Fruit fly (Drosophila melanogaster): ENCODE measurements around the gene Frl.

Frl gene

dm6 chr3L:14036867-14037313 is 16.1 kb upstream of the Frl start, which contains the start of gene Hsp110 (continued):
- no peak for TF ChIP-seq CG15011 (GFP tag; optimal IDR thresholded peaks at IDR 0.05)
- TF ChIP-seq bowl (GFP tag; IDR thresholded peaks at IDR 0.05), result no peak
- no peak for TF ChIP-seq Atf-2 (GFP tag; optimal IDR thresholded peaks at IDR 0.05)
- peak; percentile 27 for TF ChIP-seq CG15601 (tag; optimal IDR thresholded peaks at IDR 0.05)
- peak; percentile 33 for TF ChIP-seq zfh2 (GFP tag; optimal IDR thresholded peaks at IDR 0.05)
- peak; percentile 37 for TF ChIP-seq CG17359 (tag; optimal IDR thresholded peaks at IDR 0.05)
- TF ChIP-seq hth (optimal IDR thresholded peaks at IDR 0.05), result no peak
- TF ChIP-seq oc (tag; optimal IDR thresholded peaks at IDR 0.05), result peak; percentile 3
- peak; percentile 55 for TF ChIP-seq Fer1 (GFP tag; optimal IDR thresholded peaks at IDR 0.05)
- TF ChIP-seq tin (GFP tag; optimal IDR thresholded peaks at IDR 0.05), result peak; percentile 21
- TF ChIP-seq CG4617 (GFP tag; optimal IDR thresholded peaks at IDR 0.05; ENCODE audit: borderline replicate concordance), result peak; percentile 71
- TF ChIP-seq bigmax (GFP tag; optimal IDR thresholded peaks at IDR 0.05), result peak; percentile 76
- peak; percentile 8 for TF ChIP-seq Dad (GFP tag; optimal IDR thresholded peaks at IDR 0.05)
- TF ChIP-seq Ssrp (tag; optimal IDR thresholded peaks at IDR 0.05), result no peak
- peak; percentile 99 for TF ChIP-seq tna (GFP tag; IDR thresholded peaks at IDR 0.05; ENCODE audit: partially characterized antibody)
- TF ChIP-seq seq (GFP tag; IDR thresholded peaks at IDR 0.05), result no peak
- TF ChIP-seq CG17186 (GFP tag; optimal IDR thresholded peaks at IDR 0.05), result peak; percentile 57
- TF ChIP-seq CG18599 (GFP tag; optimal IDR thresholded peaks at IDR 0.05), result peak; percentile 38
- TF ChIP-seq CG12299 (tag; optimal IDR thresholded peaks at IDR 0.05), result peak; percentile 37
- peak; percentile 65 for TF ChIP-seq trem (tag; optimal IDR thresholded peaks at IDR 0.05)
- TF ChIP-seq Dek (tag; optimal IDR thresholded peaks at IDR 0.05), result peak; percentile 37
- 0 out of 3 replicates have a peak, but pooled peaks have one; percentile 37 for TF ChIP-seq row (GFP tag; IDR thresholded peaks at IDR 0.05)
- peak; percentile 26; the same call in 1 of the 3 replicates for TF ChIP-seq CG17361 (GFP tag; IDR thresholded peaks at IDR 0.05)
- TF ChIP-seq phol (tag; optimal IDR thresholded peaks at IDR 0.05), result peak; percentile 34
- peak; percentile 92 for TF ChIP-seq pzg (GFP tag; optimal IDR thresholded peaks at IDR 0.05)
- TF ChIP-seq her (GFP tag; optimal IDR thresholded peaks at IDR 0.05), result peak; percentile 49
- peak; percentile 81 for TF ChIP-seq Elba2 (GFP tag; optimal IDR thresholded peaks at IDR 0.05)
- no peak for TF ChIP-seq CG17385 (GFP tag; optimal IDR thresholded peaks at IDR 0.05)
- TF ChIP-seq ttk (GFP tag; IDR thresholded peaks at IDR 0.05), result no peak
- peak; percentile 5 for TF ChIP-seq Xbp1 (GFP tag; optimal IDR thresholded peaks at IDR 0.05)
- peak; percentile 69 for TF ChIP-seq exex (tag; optimal IDR thresholded peaks at IDR 0.05)
- TF ChIP-seq Trl (optimal IDR thresholded peaks at IDR 0.05), result no peak
- TF ChIP-seq Trl (GFP tag; optimal IDR thresholded peaks at IDR 0.05), result peak; percentile 17
- peak; percentile 43 for TF ChIP-seq Sin3A (optimal IDR thresholded peaks at IDR 0.05)
- TF ChIP-seq sug (tag; optimal IDR thresholded peaks at IDR 0.05), result peak; percentile 49
- TF ChIP-seq BEAF-32 (GFP tag; optimal IDR thresholded peaks at IDR 0.05), result peak; percentile 98
- TF ChIP-seq CTCF (GFP tag; optimal IDR thresholded peaks at IDR 0.05), result peak; percentile 9
- TF ChIP-seq CG30403 (GFP tag; optimal IDR thresholded peaks at IDR 0.05), result peak; percentile 11
- peak; percentile 99 for TF ChIP-seq CG16813 (GFP tag; IDR thresholded peaks at IDR 0.05; ENCODE audit: partially characterized antibody)
- TF ChIP-seq otp (GFP tag; IDR thresholded peaks at IDR 0.05), result peak; percentile 26; the same call in 1 of the 3 replicates
- peak; percentile 98 for TF ChIP-seq Sry-δ (GFP tag; optimal IDR thresholded peaks at IDR 0.05)
- TF ChIP-seq MBD-R2 (GFP tag; IDR thresholded peaks at IDR 0.05), result peak; percentile 46
- peak; percentile 46 for TF ChIP-seq ftz-f1 (GFP tag; optimal IDR thresholded peaks at IDR 0.05)
- TF ChIP-seq E2f1 (GFP tag; IDR thresholded peaks at IDR 0.05), result peak; percentile 16; the same call in 1 of the 2 replicates
- no peak for TF ChIP-seq fd3F (GFP tag; optimal IDR thresholded peaks at IDR 0.05)
- TF ChIP-seq CG2199 (GFP tag; IDR thresholded peaks at IDR 0.05), result 0 out of 3 replicates have a peak, but pooled peaks have one; percentile 51
- TF ChIP-seq gro (GFP tag; optimal IDR thresholded peaks at IDR 0.05), result peak; percentile 58
- peak; percentile 31 for TF ChIP-seq CG12391 (tag; optimal IDR thresholded peaks at IDR 0.05)
- TF ChIP-seq jumu (GFP tag; optimal IDR thresholded peaks at IDR 0.05), result peak; percentile 7
- peak; percentile 10 for TF ChIP-seq PHDP (tag; optimal IDR thresholded peaks at IDR 0.05)
- TF ChIP-seq Atf3 (GFP tag; optimal IDR thresholded peaks at IDR 0.05), result no peak
- no peak for TF ChIP-seq CG15696 (tag; optimal IDR thresholded peaks at IDR 0.05)
